Fruit fly (Drosophila melanogaster) whole organism, embryonic: ENCODE results near the gene CG43307.

Experiments
- Atf3 ChIP-seq: fragments of 200-800 bp; sonication (Bioruptor generic); optimal IDR thresholded peaks from 3 replicates; lab custom pipeline; 2016; ENCODE audit warnings: missing biosample characterization, missing genetic modification characterization
- B-H1 ChIP-seq: fragments of 200-800 bp; sonication (Bioruptor generic); IDR thresholded peaks from 3 replicates; pipeline ENCODE4 v1.3.6; 2022; ENCODE audit warnings: missing biosample characterization, missing genetic modification characterization
- CG10147 ChIP-seq: fragments of 200-800 bp; sonication (Bioruptor generic); optimal IDR thresholded peaks from 2 replicates; lab custom pipeline; 2019; ENCODE audit warnings: missing biosample characterization, mild to moderate bottlenecking, missing genetic modification characterization, moderate library complexity
- CG12942 ChIP-seq: fragments of 200-800 bp; sonication (Bioruptor generic); optimal IDR thresholded peaks from 3 replicates; lab custom pipeline; 2016; ENCODE audit warnings: missing biosample characterization, missing genetic modification characterization
- CG14014 ChIP-seq: fragments of 200-800 bp; sonication (Bioruptor generic); IDR thresholded peaks from 2 replicates; pipeline ENCODE4 v1.3.6; 2022; ENCODE audit warnings: missing biosample characterization, missing genetic modification characterization
- CG14860 ChIP-seq: fragments of 200-800 bp; sonication (Bioruptor generic); IDR thresholded peaks from 3 replicates; pipeline ENCODE4 v1.3.6; 2022; ENCODE audit warnings: missing biosample characterization, missing genetic modification characterization; ENCODE audit not compliant: partially characterized antibody
- CG1603 ChIP-seq: fragments of 200-800 bp; sonication (Bioruptor generic); optimal IDR thresholded peaks from 2 replicates; lab custom pipeline; 2019; ENCODE audit warnings: missing biosample characterization, mild to moderate bottlenecking, missing genetic modification characterization, moderate library complexity
- CG16815 ChIP-seq: fragments of 200-800 bp; sonication (Bioruptor generic); optimal IDR thresholded peaks from 3 replicates; lab custom pipeline; 2017; ENCODE audit warnings: missing biosample characterization, mild to moderate bottlenecking, missing genetic modification characterization
- CG17359 ChIP-seq: fragments of 200-800 bp; sonication (Bioruptor generic); optimal IDR thresholded peaks from 3 replicates; lab custom pipeline; 2018; ENCODE audit warnings: missing biosample characterization, mild to moderate bottlenecking, missing genetic modification characterization, moderate library complexity
- CG18599 ChIP-seq: fragments of 200-800 bp; sonication (Bioruptor generic); optimal IDR thresholded peaks from 3 replicates; lab custom pipeline; 2017; ENCODE audit warnings: missing biosample characterization, missing genetic modification characterization, mild to moderate bottlenecking, moderate library complexity, missing genetic modification reagents
- CG31365 ChIP-seq: fragments of 200-800 bp; sonication (Bioruptor generic); optimal IDR thresholded peaks from 2 replicates; lab custom pipeline; 2018; ENCODE audit warnings: missing biosample characterization, mild to moderate bottlenecking, missing genetic modification characterization
- CG32767 ChIP-seq: fragments of 200-800 bp; sonication (Bioruptor generic); IDR thresholded peaks from 2 replicates; pipeline ENCODE4 v1.3.6; 2022; ENCODE audit warnings: missing biosample characterization, missing genetic modification characterization
- CG32772 ChIP-seq: fragments of 200-800 bp; sonication (Bioruptor generic); IDR thresholded peaks from 2 replicates; pipeline ENCODE4 v1.3.6; 2022; ENCODE audit warnings: missing biosample characterization, missing genetic modification characterization
- CG6175 ChIP-seq: fragments of 200-800 bp; sonication (Bioruptor generic); IDR thresholded peaks from 3 replicates; pipeline ENCODE4 v1.3.6; 2022; ENCODE audit warnings: missing biosample characterization, missing genetic modification characterization
- CG7963 ChIP-seq: fragments of 200-800 bp; sonication (Bioruptor generic); IDR thresholded peaks from 3 replicates; pipeline ENCODE4 v1.3.6; 2022; ENCODE audit warnings: missing biosample characterization, missing genetic modification characterization; ENCODE audit not compliant: partially characterized antibody
- CG8290 ChIP-seq, 3 experiments: fragments of 200-800 bp; sonication (Bioruptor generic); optimal IDR thresholded peaks; 2 replicates each; lab custom pipeline; 2016 to 2019; ENCODE audit warnings: missing biosample characterization in 3 of 3, missing genetic modification characterization in 3 of 3, mild to moderate bottlenecking in 2 of 3, moderate library complexity in 1 of 3
- Chrac-16 ChIP-seq: fragments of 200-800 bp; sonication (Bioruptor generic); optimal IDR thresholded peaks from 3 replicates; lab custom pipeline; 2016; ENCODE audit warnings: missing biosample characterization, missing genetic modification characterization
- D19B ChIP-seq: fragments of 200-800 bp; sonication (Bioruptor generic); optimal IDR thresholded peaks from 2 replicates; lab custom pipeline; 2017; ENCODE audit warnings: missing biosample characterization, mild to moderate bottlenecking, missing genetic modification characterization
- Ets65A ChIP-seq: fragments of 200-800 bp; sonication (Bioruptor generic); peaks from one replicate; lab custom pipeline; 2016; ENCODE audit warnings: missing biosample characterization, missing genetic modification characterization
- Ets97D ChIP-seq: fragments of 200-800 bp; sonication (Bioruptor generic); optimal IDR thresholded peaks from 3 replicates; lab custom pipeline; 2016; ENCODE audit warnings: missing biosample characterization, missing genetic modification characterization
- Hey ChIP-seq: fragments of 200-800 bp; sonication (Bioruptor generic); optimal IDR thresholded peaks from 3 replicates; lab custom pipeline; 2018; ENCODE audit warnings: missing biosample characterization, mild to moderate bottlenecking, missing genetic modification characterization
- HmgD ChIP-seq: fragments of 200-800 bp; sonication (Bioruptor generic); optimal IDR thresholded peaks from 3 replicates; lab custom pipeline; 2016; ENCODE audit warnings: missing biosample characterization, missing genetic modification characterization
- Hr3 ChIP-seq: fragments of 200-800 bp; sonication (Bioruptor generic); optimal IDR thresholded peaks from 3 replicates; lab custom pipeline; 2016; ENCODE audit warnings: missing biosample characterization, missing genetic modification characterization
- Hr39 ChIP-seq: fragments of >200 bp; optimal IDR thresholded peaks from 2 replicates; lab custom pipeline; 2017
- Lpt ChIP-seq: fragments of >200 bp; optimal IDR thresholded peaks from 2 replicates; lab custom pipeline; 2018; ENCODE audit warnings: missing biosample characterization, missing genetic modification characterization
- Nf-YC ChIP-seq: fragments of 200-800 bp; optimal IDR thresholded peaks from 3 replicates; lab custom pipeline; 2019; ENCODE audit warnings: missing biosample characterization, mild to moderate bottlenecking, missing genetic modification characterization, moderate library complexity
- Oli ChIP-seq: fragments of 200-800 bp; sonication (Bioruptor generic); optimal IDR thresholded peaks from 2 replicates; lab custom pipeline; 2018; ENCODE audit warnings: missing biosample characterization, mild to moderate bottlenecking, missing genetic modification characterization, moderate library complexity
- Ptx1 ChIP-seq: fragments of 200-800 bp; sonication (Bioruptor generic); IDR thresholded peaks from 2 replicates; pipeline ENCODE4 v1.3.6; 2022; ENCODE audit warnings: missing biosample characterization, missing genetic modification characterization
- Rfx ChIP-seq: fragments of 200-800 bp; sonication (Bioruptor generic); IDR thresholded peaks from 2 replicates; pipeline ENCODE4 v1.3.6; 2022; ENCODE audit warnings: missing biosample characterization, missing genetic modification characterization
- Sox102F ChIP-seq: fragments of 200-800 bp; sonication (Bioruptor generic); optimal IDR thresholded peaks from 2 replicates; lab custom pipeline; 2018; ENCODE audit warnings: missing biosample characterization, mild to moderate bottlenecking, missing genetic modification characterization, moderate library complexity
- Tbp ChIP-seq: fragments of >200 bp; optimal IDR thresholded peaks from 2 replicates; lab custom pipeline; 2018; ENCODE audit warnings: missing biosample characterization, missing genetic modification characterization
- bsh ChIP-seq, 2 experiments: fragments of 200-800 bp; sonication (Bioruptor generic); optimal IDR thresholded peaks; 2 replicates each; lab custom pipeline; 2017 to 2018; ENCODE audit warnings: mild to moderate bottlenecking in 2 of 2, missing biosample characterization in 2 of 2, missing genetic modification characterization in 2 of 2, moderate library complexity in 1 of 2
- crol ChIP-seq: fragments of 200-800 bp; sonication (Bioruptor generic); IDR thresholded peaks from 2 replicates; pipeline ENCODE4 v1.3.6; 2022; ENCODE audit warnings: missing biosample characterization, missing genetic modification characterization
- hb ChIP-seq: fragments of 200-800 bp; sonication (Bioruptor generic); IDR thresholded peaks from 3 replicates; pipeline ENCODE4 v1.3.6; 2022; ENCODE audit warnings: missing biosample characterization, missing genetic modification characterization; ENCODE audit not compliant: partially characterized antibody
- her ChIP-seq: fragments of 200-800 bp; sonication (Bioruptor generic); optimal IDR thresholded peaks from 2 replicates; lab custom pipeline; 2016; ENCODE audit warnings: missing biosample characterization, missing genetic modification characterization
- hth ChIP-seq: fragments of >200 bp; optimal IDR thresholded peaks from 2 replicates; lab custom pipeline; 2017; ENCODE audit warnings: inconsistent platforms
- jumu ChIP-seq: fragments of 200-800 bp; sonication (Bioruptor generic); optimal IDR thresholded peaks from 3 replicates; lab custom pipeline; 2016; ENCODE audit warnings: missing biosample characterization, missing genetic modification characterization
- nmo ChIP-seq: fragments of 200-800 bp; sonication (Bioruptor generic); optimal IDR thresholded peaks from 2 replicates; lab custom pipeline; 2018; ENCODE audit warnings: missing biosample characterization, mild to moderate bottlenecking, missing genetic modification characterization, moderate library complexity
- oc ChIP-seq: fragments of 200-800 bp; sonication (Bioruptor generic); optimal IDR thresholded peaks from 2 replicates; lab custom pipeline; 2018; ENCODE audit warnings: missing biosample characterization, mild to moderate bottlenecking, missing genetic modification characterization, moderate library complexity
- prd ChIP-seq, 3 experiments: fragments of >200 bp in 2 of 3; fragments of 200-800 bp in 1 of 3; sonication (Bioruptor generic) in 1 of 3; optimal IDR thresholded peaks in 2 of 3; IDR thresholded peaks in 1 of 3; 2 replicates in 2 of 3; 3 replicates in 1 of 3; pipeline versions ENCODE4 v1.3.6 to Lab custom; 2017 to 2022; ENCODE audit warnings: missing biosample characterization in 1 of 3, missing genetic modification characterization in 1 of 3
- pros ChIP-seq: fragments of 200-800 bp; sonication (Bioruptor generic); optimal IDR thresholded peaks from 3 replicates; lab custom pipeline; 2019; ENCODE audit warnings: missing biosample characterization, mild to moderate bottlenecking, missing genetic modification characterization, moderate library complexity
- ro ChIP-seq: fragments of 200-800 bp; sonication (Bioruptor generic); IDR thresholded peaks from 2 replicates; pipeline ENCODE4 v1.3.6; 2022; ENCODE audit warnings: missing biosample characterization, missing genetic modification characterization
- sug ChIP-seq: fragments of 200-800 bp; optimal IDR thresholded peaks from 2 replicates; lab custom pipeline; 2019; ENCODE audit warnings: missing biosample characterization, mild to moderate bottlenecking, missing genetic modification characterization, moderate library complexity
- yki ChIP-seq: fragments of >200 bp; optimal IDR thresholded peaks from 3 replicates; lab custom pipeline; 2018

The CG43307 gene

DNA sequence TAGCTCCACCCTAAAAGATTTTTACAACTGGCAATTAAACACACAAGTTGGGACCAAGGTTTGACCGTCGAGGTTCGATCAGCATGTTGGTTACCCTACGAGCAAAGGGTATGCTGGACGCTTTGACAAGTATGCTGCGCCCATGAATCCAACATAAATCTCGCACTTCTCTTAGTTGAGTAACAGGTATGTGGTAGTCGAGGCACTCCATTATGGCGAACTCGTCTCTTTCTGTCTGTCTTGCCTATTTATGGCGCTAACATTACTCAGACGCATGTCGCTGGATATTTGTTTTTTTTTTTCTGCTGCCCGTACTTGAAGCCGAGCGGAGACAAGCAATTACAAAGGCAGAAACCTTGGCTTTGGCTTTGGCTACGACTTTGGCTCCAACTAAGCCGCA lies 30.2 kb upstream of the CG43307 start (continued):
- TF ChIP-seq Rfx (GFP tag; lab: Robert Waterston, UW) (peak; percentile 49), CG7963 (GFP tag; lab: Robert Waterston, UW) (peak; percentile 79), Atf3 (GFP tag; lab: Kevin White, UChicago) (no peak), CG14860 (peak; percentile 73), CG32772 (GFP tag; lab: Robert Waterston, UW) (no peak), CG1603 (tag; lab: Kevin White, UChicago) (no peak), hth (lab: Kevin White, UChicago) (no peak), D19B (GFP tag; lab: Kevin White, UChicago) (peak; percentile 83), Ptx1 (GFP tag; lab: Robert Waterston, UW) (0 out of 2 replicates have a peak, but pooled peaks have one; percentile 21), B-H1 (GFP tag; lab: Robert Waterston, UW) (no peak), jumu (GFP tag; lab: Kevin White, UChicago) (peak; percentile 31), yki (lab: Kevin White, UChicago) (no peak), prd (optimal IDR thresholded peaks at IDR 0.05; lab: Kevin White, UChicago) (no peak), prd (GFP tag; IDR thresholded peaks at IDR 0.05; lab: Robert Waterston, UW) (peak; percentile 15; the same call in 1 of the 3 replicates), Hey (no peak), oc (no peak), Sox102F (GFP tag; lab: Kevin White, UChicago) (no peak), CG6175 (no peak), HmgD (GFP tag; lab: Kevin White, UChicago) (no peak), CG17359 (tag; lab: Kevin White, UChicago) (peak; percentile 1), CG16815 (GFP tag; lab: Kevin White, UChicago) (no peak), CG8290 (GFP tag; optimal IDR thresholded peaks at IDR 0.05; lab: Kevin White, UChicago) (no peak), CG8290 (tag; optimal IDR thresholded peaks at IDR 0.05; lab: Kevin White, UChicago) (peak in 1 of 2 experiments; percentile 26), nmo (GFP tag; lab: Kevin White, UChicago) (no peak), CG31365 (tag; lab: Kevin White, UChicago) (no peak)

DNA sequence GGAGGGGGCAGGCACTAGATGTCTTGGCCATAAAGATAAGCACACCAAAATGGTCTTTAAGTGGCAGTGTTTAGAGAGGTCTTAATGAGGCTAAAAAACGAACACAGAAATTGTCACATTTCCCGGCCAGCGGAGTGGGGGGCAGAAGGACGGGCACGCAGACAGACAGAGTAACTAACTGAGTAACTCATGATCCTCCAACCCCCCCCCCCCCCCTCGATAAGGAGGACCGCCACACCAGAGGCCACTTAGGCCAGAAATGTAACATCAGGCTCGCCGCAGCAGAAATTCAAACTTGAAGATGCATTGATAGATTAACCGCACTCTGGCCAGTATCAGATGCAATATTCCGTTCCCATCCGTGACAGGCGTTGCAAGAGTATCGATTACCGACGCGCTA lies 28.5 kb upstream of the CG43307 start:
- TF ChIP-seq CG12942 (no peak), Lpt (no peak), CG10147 (no peak), Ets65A (GFP tag; lab: Kevin White, UChicago) (peak; percentile 68), Hr39 (peak; percentile 59), Oli (no peak), Nf-YC (no peak), crol (GFP tag; lab: Robert Waterston, UW) (peak; percentile 64), CG14014 (no peak), CG18599 (GFP tag; lab: Kevin White, UChicago) (peak; percentile 23), hb (0 out of 3 replicates have a peak, but pooled peaks have one; percentile 43), Tbp (GFP tag; lab: Kevin White, UChicago) (no peak), ro (GFP tag; lab: Robert Waterston, UW) (no peak), Chrac-16 (GFP tag; lab: Kevin White, UChicago) (no peak), Hr3 (GFP tag; lab: Kevin White, UChicago) (no peak), her (GFP tag; lab: Kevin White, UChicago) (no peak), Ets97D (GFP tag; lab: Kevin White, UChicago) (no peak), sug (tag; lab: Kevin White, UChicago) (peak; percentile 23), bsh (GFP tag; optimal IDR thresholded peaks at IDR 0.05; lab: Kevin White, UChicago) (no peak), CG32767 (GFP tag; lab: Robert Waterston, UW) (no peak), pros (GFP tag; lab: Kevin White, UChicago) (no peak)
